Fruit fly (Drosophila melanogaster) whole organism, adult: ENCODE results near the gene Jhbp4.

Experiments used
- CG11617 ChIP-seq: fragments of 200-800 bp; sonication (Bioruptor generic); optimal IDR thresholded peaks from 2 replicates; lab custom pipeline; 2017; ENCODE audit warnings: mild to moderate bottlenecking, missing biosample characterization, missing genetic modification reagents, missing genetic modification characterization
- CG12768 ChIP-seq: fragments of 200-800 bp; sonication (Bioruptor generic); optimal IDR thresholded peaks from 2 replicates; lab custom pipeline; 2017; ENCODE audit warnings: missing biosample characterization, missing genetic modification characterization, mild to moderate bottlenecking, moderate library complexity, missing genetic modification reagents
- CG14711 ChIP-seq: fragments of 200-800 bp; sonication (Bioruptor generic); optimal IDR thresholded peaks from 2 replicates; lab custom pipeline; 2018; ENCODE audit warnings: missing biosample characterization, mild to moderate bottlenecking, missing genetic modification characterization, moderate library complexity
- CG1620 ChIP-seq: fragments of 200-800 bp; sonication (Bioruptor generic); optimal IDR thresholded peaks from 2 replicates; lab custom pipeline; 2016; ENCODE audit warnings: missing biosample characterization, missing genetic modification characterization
- CG33017 ChIP-seq: fragments of 200-800 bp; sonication (Bioruptor generic); optimal IDR thresholded peaks from 2 replicates; lab custom pipeline; 2018; ENCODE audit warnings: missing biosample characterization, mild to moderate bottlenecking, missing genetic modification characterization, moderate library complexity
- CG5204 ChIP-seq: fragments of 200-800 bp; sonication (Bioruptor generic); optimal IDR thresholded peaks from 2 replicates; lab custom pipeline; 2016; ENCODE audit warnings: missing biosample characterization, missing genetic modification characterization
- CG7045 ChIP-seq: fragments of 200-800 bp; sonication (Bioruptor generic); optimal IDR thresholded peaks from 2 replicates; lab custom pipeline; 2017; ENCODE audit warnings: missing biosample characterization, mild to moderate bottlenecking, missing genetic modification characterization
- CG7101 ChIP-seq: fragments of 200-800 bp; sonication (Bioruptor generic); optimal IDR thresholded peaks from 2 replicates; lab custom pipeline; 2018; ENCODE audit warnings: missing biosample characterization, mild to moderate bottlenecking, missing genetic modification characterization, moderate library complexity
- Clk ChIP-seq: fragments of 200-800 bp; sonication (Bioruptor generic); optimal IDR thresholded peaks from 2 replicates; lab custom pipeline; 2017; ENCODE audit warnings: missing biosample characterization, missing genetic modification characterization
- Crg-1 ChIP-seq: fragments of 200-800 bp; sonication (Bioruptor generic); optimal IDR thresholded peaks from 2 replicates; lab custom pipeline; 2016; ENCODE audit warnings: missing biosample characterization, missing genetic modification characterization
- Hr96 ChIP-seq: fragments of 200-800 bp; sonication (Bioruptor generic); optimal IDR thresholded peaks from 2 replicates; lab custom pipeline; 2016; ENCODE audit warnings: missing biosample characterization, missing genetic modification characterization
- Mnt ChIP-seq: fragments of 200-800 bp; sonication (Bioruptor generic); optimal IDR thresholded peaks from 2 replicates; lab custom pipeline; 2016; ENCODE audit warnings: missing biosample characterization, mild to moderate bottlenecking, missing genetic modification characterization
- bab1 ChIP-seq: fragments of 200-800 bp; sonication (Bioruptor generic); optimal IDR thresholded peaks from 3 replicates; lab custom pipeline; 2019; ENCODE audit warnings: missing biosample characterization, mild to moderate bottlenecking, missing genetic modification characterization, moderate library complexity
- cic ChIP-seq: fragments of 200-800 bp; sonication (Bioruptor generic); optimal IDR thresholded peaks from 2 replicates; lab custom pipeline; 2017; ENCODE audit warnings: missing biosample characterization, mild to moderate bottlenecking, missing genetic modification characterization, moderate library complexity
- cnc ChIP-seq, 2 experiments: fragments of >200 bp; optimal IDR thresholded peaks; 2 replicates each; lab custom pipeline; 2017
- kay ChIP-seq: fragments of 200-800 bp; sonication (Bioruptor generic); peaks from one replicate; lab custom pipeline; 2016; ENCODE audit warnings: missing biosample characterization, missing genetic modification characterization, borderline replicate concordance
- ovo ChIP-seq: fragments of 200-800 bp; sonication (Bioruptor generic); optimal IDR thresholded peaks from 2 replicates; lab custom pipeline; 2016; ENCODE audit warnings: missing biosample characterization, missing genetic modification characterization
- pad ChIP-seq: fragments of 200-800 bp; sonication (Bioruptor generic); optimal IDR thresholded peaks from 3 replicates; lab custom pipeline; 2017; ENCODE audit warnings: missing biosample characterization, missing genetic modification characterization, mild to moderate bottlenecking, moderate library complexity, missing genetic modification reagents
- tj ChIP-seq: fragments of 200-800 bp; sonication (Bioruptor generic); optimal IDR thresholded peaks from 3 replicates; lab custom pipeline; 2017; ENCODE audit warnings: missing biosample characterization, mild to moderate bottlenecking, missing genetic modification characterization, moderate library complexity
- toe ChIP-seq: fragments of 200-800 bp; sonication (Bioruptor generic); optimal IDR thresholded peaks from 2 replicates; lab custom pipeline; 2016; ENCODE audit warnings: missing biosample characterization, missing genetic modification characterization

Jhbp4 gene

dm6 chr3R:16005943-16006342 is 37.4 kb upstream of the Jhbp4 start:
- TF ChIP-seq CG14711 (tag; lab: Kevin White, UChicago) (peak; percentile 25), ovo (GFP tag; lab: Kevin White, UChicago) (peak; percentile 55), Crg-1 (GFP tag; lab: Kevin White, UChicago) (peak; percentile 25), kay (GFP tag; lab: Kevin White, UChicago) (peak; percentile 52), CG12768 (GFP tag; lab: Kevin White, UChicago) (peak; percentile 26), cic (GFP tag; lab: Kevin White, UChicago) (no peak), CG7101 (tag; lab: Kevin White, UChicago) (peak; percentile 50), pad (GFP tag; lab: Kevin White, UChicago) (no peak)

dm6 chr3R:16006806-16007556 is 36.3 kb upstream of the Jhbp4 start:
- TF ChIP-seq cnc (optimal IDR thresholded peaks at IDR 0.05; lab: Kevin White, UChicago) = no peak
- no peak for TF ChIP-seq CG7045 (GFP tag; lab: Kevin White, UChicago)
- TF ChIP-seq kay (GFP tag; lab: Kevin White, UChicago) = peak; percentile 68
- no peak for TF ChIP-seq tj (GFP tag; lab: Kevin White, UChicago)
- TF ChIP-seq Mnt = peak; percentile 16

- TF ChIP-seq kay (GFP tag; lab: Kevin White, UChicago) = no peak
- TF ChIP-seq ovo (GFP tag; lab: Kevin White, UChicago) = no peak
- TF ChIP-seq CG33017 = no peak
- TF ChIP-seq toe (GFP tag; lab: Kevin White, UChicago) = no peak
- TF ChIP-seq CG1620 (GFP tag; lab: Kevin White, UChicago) = no peak
- TF ChIP-seq cic (GFP tag; lab: Kevin White, UChicago) = peak; percentile 45
- TF ChIP-seq CG12768 (GFP tag; lab: Kevin White, UChicago) = no peak
- peak; percentile 21 for TF ChIP-seq Hr96 (GFP tag; lab: Kevin White, UChicago)
Observed at dm6 chr3R:16008300-16008699, 35.0 kb upstream of the Jhbp4 start.

dm6 chr3R:16009030-16009429 is 34.3 kb upstream of the Jhbp4 start, which contains the start of gene GATAe:
Gene GATAe (plus strand): TSS chr3R:16009105.
- TF ChIP-seq CG14711 (tag; lab: Kevin White, UChicago) (no peak), CG7101 (tag; lab: Kevin White, UChicago) (no peak), kay (GFP tag; lab: Kevin White, UChicago) (no peak), CG1620 (GFP tag; lab: Kevin White, UChicago) (no peak), bab1 (GFP tag; lab: Kevin White, UChicago) (no peak), cnc (optimal IDR thresholded peaks at IDR 0.05; lab: Kevin White, UChicago) (no peak), Mnt (no peak), CG12768 (GFP tag; lab: Kevin White, UChicago) (no peak), ovo (GFP tag; lab: Kevin White, UChicago) (no peak), cic (GFP tag; lab: Kevin White, UChicago) (no peak), CG11617 (GFP tag; lab: Kevin White, UChicago) (no peak), Crg-1 (GFP tag; lab: Kevin White, UChicago) (no peak), pad (GFP tag; lab: Kevin White, UChicago) (no peak), Hr96 (GFP tag; lab: Kevin White, UChicago) (no peak), toe (GFP tag; lab: Kevin White, UChicago) (no peak)

dm6 chr3R:16010009-16010505 is 33.2 kb upstream of the Jhbp4 start:
- TF ChIP-seq kay (GFP tag; lab: Kevin White, UChicago) = peak; percentile 75
- no peak for TF ChIP-seq cic (GFP tag; lab: Kevin White, UChicago)

- TF ChIP-seq Crg-1 (GFP tag; lab: Kevin White, UChicago) (peak; percentile 6), bab1 (GFP tag; lab: Kevin White, UChicago) (no peak), Hr96 (GFP tag; lab: Kevin White, UChicago) (peak; percentile 62), ovo (GFP tag; lab: Kevin White, UChicago) (peak; percentile 57), cnc (optimal IDR thresholded peaks at IDR 0.05; lab: Kevin White, UChicago) (no peak), CG7045 (GFP tag; lab: Kevin White, UChicago) (peak; percentile 71), CG12768 (GFP tag; lab: Kevin White, UChicago) (peak; percentile 69), Clk (GFP tag; lab: Kevin White, UChicago) (peak; percentile 74), CG11617 (GFP tag; lab: Kevin White, UChicago) (peak; percentile 49), kay (GFP tag; lab: Kevin White, UChicago) (peak; percentile 91), CG1620 (GFP tag; lab: Kevin White, UChicago) (no peak), CG5204 (GFP tag; lab: Kevin White, UChicago) (no peak), CG14711 (tag; lab: Kevin White, UChicago) (peak; percentile 23), CG33017 (peak; percentile 49), Mnt (peak; percentile 52), pad (GFP tag; lab: Kevin White, UChicago) (peak; percentile 46), toe (GFP tag; lab: Kevin White, UChicago) (no peak), tj (GFP tag; lab: Kevin White, UChicago) (peak; percentile 56), cic (GFP tag; lab: Kevin White, UChicago) (peak; percentile 92), CG7101 (tag; lab: Kevin White, UChicago) (peak; percentile 45)
Observed at dm6 chr3R:16011698-16012332, 31.5 kb upstream of the Jhbp4 start.
